Worm (Caenorhabditis elegans) whole organism, early embryonic: ENCODE measurements around the gene B0454.26.

Experiments
- ama-1 ChIP-seq: fragments of 150-350 bp; optimal IDR thresholded peaks from 2 replicates; lab custom pipeline; 2014
- tbx-11 ChIP-seq: fragments of 200-800 bp; sonication (Bioruptor generic); IDR thresholded peaks from 2 replicates; pipeline ENCODE4 v1.3.6; 2022; ENCODE audit warnings: missing genetic modification characterization, missing compliant biosample characterization
- tbx-37 ChIP-seq: fragments of 200-800 bp; sonication (Bioruptor generic); conservative IDR thresholded peaks from 2 replicates; pipeline ENCODE4 v1.3.6; 2022; ENCODE audit warnings: missing genetic modification reagents, missing genetic modification characterization, missing compliant biosample characterization

DNA sequence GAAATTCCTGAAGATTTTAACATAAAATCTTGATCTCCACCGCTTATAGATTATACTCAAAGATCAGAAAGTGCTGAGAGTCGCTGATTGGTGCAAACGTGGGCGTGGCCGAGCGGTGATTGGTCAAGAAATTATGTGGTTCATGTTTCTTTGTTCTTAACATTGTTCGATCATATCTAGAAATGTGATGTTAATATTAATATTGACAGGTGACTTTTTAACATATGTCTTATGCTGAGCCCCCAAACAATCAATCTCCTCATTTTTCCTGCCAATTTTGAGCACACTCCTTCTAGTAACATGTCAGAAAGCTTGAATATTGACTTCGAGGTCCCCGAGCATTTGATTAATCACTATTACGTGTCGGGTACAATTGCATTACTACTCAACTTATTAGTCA lies 5.7 kb upstream of the B0454.26 start, which contains the start of gene sri-29:
- TF ChIP-seq ama-1 (no peak), tbx-37 (GFP tag; lab: Robert Waterston, UW) (no peak), tbx-11 (no peak)
